Fruit fly (Drosophila melanogaster): ENCODE results near the gene Cpr78Ca.

DNA sequence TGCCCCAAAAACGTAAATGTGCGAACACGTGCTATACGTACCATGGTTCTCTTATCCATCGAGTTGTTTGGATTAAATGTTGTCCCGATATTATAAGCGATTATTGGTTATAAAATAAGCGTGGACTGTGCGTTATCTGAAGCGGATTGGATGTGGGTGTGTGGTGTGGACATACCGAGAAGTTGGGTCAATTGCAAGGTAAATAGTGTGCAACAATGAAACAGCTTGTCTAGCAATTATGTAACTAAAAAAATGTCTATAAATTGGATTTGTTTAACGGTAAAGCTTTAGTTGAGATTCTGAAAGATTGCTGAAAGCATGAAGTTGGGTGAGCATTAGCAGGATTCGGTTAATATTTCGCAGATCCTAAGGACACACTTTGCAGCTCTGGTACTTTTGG lies 34.9 kb downstream of the Cpr78Ca start, which contains the start of gene CG43218:
- TF ChIP-seq eg (GFP tag; IDR thresholded peaks at IDR 0.05), result no peak
- no peak for TF ChIP-seq CG10669 (GFP tag; optimal IDR thresholded peaks at IDR 0.05)
- no peak for TF ChIP-seq Smox (GFP tag; optimal IDR thresholded peaks at IDR 0.05)
- no peak for TF ChIP-seq Hr4 (GFP tag; optimal IDR thresholded peaks at IDR 0.05)
- peak; percentile 45 for TF ChIP-seq dsx (GFP tag; optimal IDR thresholded peaks at IDR 0.05; ENCODE audit: poor library complexity, severe bottlenecking)
- no peak for TF ChIP-seq svp (GFP tag)
- no peak for TF ChIP-seq fd85E (GFP tag; optimal IDR thresholded peaks at IDR 0.05)
- TF ChIP-seq Ets96B (tag; optimal IDR thresholded peaks at IDR 0.05), result no peak
- no peak for TF ChIP-seq cyc (GFP tag; optimal IDR thresholded peaks at IDR 0.05)

All from whole organism, prepupa.